Fruit fly (Drosophila melanogaster): ENCODE results near the gene tara.

Gene tara

DNA sequence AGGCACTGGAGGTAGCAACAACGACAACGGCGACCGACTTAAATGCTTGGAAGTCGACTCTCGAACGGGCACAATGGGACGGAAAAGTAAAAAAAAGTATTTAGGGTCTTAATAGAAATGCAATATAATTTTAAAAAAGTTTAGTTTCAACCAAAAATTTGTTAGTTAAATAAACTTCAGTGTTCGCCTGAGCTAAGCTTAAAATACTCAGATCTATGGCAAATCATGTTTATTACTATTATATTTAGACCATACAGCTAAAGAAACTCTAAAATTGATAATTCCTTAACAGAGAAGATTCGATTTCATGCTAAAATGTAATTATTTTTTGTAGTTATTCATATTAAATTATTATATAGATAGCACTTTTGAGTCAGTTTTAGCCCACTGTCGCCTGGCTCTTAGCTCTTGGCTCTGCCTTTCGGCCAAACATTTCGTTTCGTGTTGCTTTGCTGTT is 28.0 kb downstream of the tara start (continued):
- TF ChIP-seq ATbp (GFP tag; optimal IDR thresholded peaks at IDR 0.05) (peak; percentile 71), gce (GFP tag; IDR thresholded peaks at IDR 0.05) (no peak), grau (tag; optimal IDR thresholded peaks at IDR 0.05) (peak; percentile 87), unc-4 (GFP tag; IDR thresholded peaks at IDR 0.05; ENCODE audit: partially characterized antibody) (no peak), insv (GFP tag; optimal IDR thresholded peaks at IDR 0.05) (peak in 1 of 2 experiments; percentile 24), org-1 (GFP tag; optimal IDR thresholded peaks at IDR 0.05) (peak; percentile 74), az2 (GFP tag; optimal IDR thresholded peaks at IDR 0.05) (peak; percentile 67), bcd (GFP tag; optimal IDR thresholded peaks at IDR 0.05) (peak; percentile 83), hbn (GFP tag; IDR thresholded peaks at IDR 0.05; ENCODE audit: partially characterized antibody) (no peak), croc (GFP tag; conservative IDR thresholded peaks at IDR 0.05) (peak; percentile 63), Sry-β (GFP tag; optimal IDR thresholded peaks at IDR 0.05) (peak; percentile 18), Jarid2 (GFP tag; optimal IDR thresholded peaks at IDR 0.05) (peak; percentile 67), cato (GFP tag; optimal IDR thresholded peaks at IDR 0.05; ENCODE audit: borderline replicate concordance) (peak; percentile 54), caup (GFP tag; optimal IDR thresholded peaks at IDR 0.05; ENCODE audit: severe bottlenecking) (peak; percentile 72)

DNA sequence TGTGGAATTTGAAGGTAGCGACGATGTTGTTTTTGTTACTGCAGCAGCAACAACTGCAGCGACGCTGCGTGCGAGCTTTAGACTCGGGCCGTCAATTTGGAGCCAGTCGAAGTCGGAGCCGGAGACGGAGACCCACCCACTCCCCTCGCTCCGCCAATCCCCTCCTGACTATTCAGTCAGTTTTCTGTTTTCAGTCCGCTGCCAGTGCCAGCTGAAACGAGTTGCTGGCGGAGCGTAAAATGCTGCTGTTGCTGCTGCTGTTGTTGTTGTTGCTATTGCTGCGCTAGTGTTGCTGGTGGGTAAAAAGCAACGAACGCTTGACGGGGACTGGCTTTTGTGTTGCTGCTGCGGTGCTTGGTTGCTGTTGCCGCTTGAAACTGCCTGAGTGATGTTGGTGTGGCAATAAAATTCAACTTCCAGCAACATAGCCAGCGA is 28.5 kb downstream of the tara start:
- TF ChIP-seq ash1 (GFP tag; optimal IDR thresholded peaks at IDR 0.05) (peak; percentile 46), CG13894 (tag; optimal IDR thresholded peaks at IDR 0.05) (peak; percentile 39), tin (GFP tag; optimal IDR thresholded peaks at IDR 0.05) (no peak), chm (GFP tag; IDR thresholded peaks at IDR 0.05) (no peak), sens (GFP tag) (peak; percentile 5), CG7745 (tag; optimal IDR thresholded peaks at IDR 0.05) (no peak), CG10543 (GFP tag; optimal IDR thresholded peaks at IDR 0.05) (peak; percentile 97), peb (GFP tag; IDR thresholded peaks at IDR 0.05) (no peak), bigmax (GFP tag; optimal IDR thresholded peaks at IDR 0.05) (peak; percentile 47), trh (GFP tag; optimal IDR thresholded peaks at IDR 0.05) (no peak), Deaf1 (tag; optimal IDR thresholded peaks at IDR 0.05) (peak; percentile 57), CG5180 (GFP tag; optimal IDR thresholded peaks at IDR 0.05) (peak; percentile 90), CG8290 (GFP tag; optimal IDR thresholded peaks at IDR 0.05) (no peak), CG8290 (tag; optimal IDR thresholded peaks at IDR 0.05) (peak in 1 of 2 experiments; percentile 34), CG11504 (tag; optimal IDR thresholded peaks at IDR 0.05) (peak; percentile 99), CG3065 (GFP tag; optimal IDR thresholded peaks at IDR 0.05) (no peak), sd (tag; optimal IDR thresholded peaks at IDR 0.05) (peak; percentile 92), D (optimal IDR thresholded peaks at IDR 0.05) (peak; percentile 3), D (GFP tag; optimal IDR thresholded peaks at IDR 0.05) (no peak), abd-A (tag; optimal IDR thresholded peaks at IDR 0.05) (peak; percentile 56), CG12769 (tag; optimal IDR thresholded peaks at IDR 0.05) (peak; percentile 71)

DNA sequence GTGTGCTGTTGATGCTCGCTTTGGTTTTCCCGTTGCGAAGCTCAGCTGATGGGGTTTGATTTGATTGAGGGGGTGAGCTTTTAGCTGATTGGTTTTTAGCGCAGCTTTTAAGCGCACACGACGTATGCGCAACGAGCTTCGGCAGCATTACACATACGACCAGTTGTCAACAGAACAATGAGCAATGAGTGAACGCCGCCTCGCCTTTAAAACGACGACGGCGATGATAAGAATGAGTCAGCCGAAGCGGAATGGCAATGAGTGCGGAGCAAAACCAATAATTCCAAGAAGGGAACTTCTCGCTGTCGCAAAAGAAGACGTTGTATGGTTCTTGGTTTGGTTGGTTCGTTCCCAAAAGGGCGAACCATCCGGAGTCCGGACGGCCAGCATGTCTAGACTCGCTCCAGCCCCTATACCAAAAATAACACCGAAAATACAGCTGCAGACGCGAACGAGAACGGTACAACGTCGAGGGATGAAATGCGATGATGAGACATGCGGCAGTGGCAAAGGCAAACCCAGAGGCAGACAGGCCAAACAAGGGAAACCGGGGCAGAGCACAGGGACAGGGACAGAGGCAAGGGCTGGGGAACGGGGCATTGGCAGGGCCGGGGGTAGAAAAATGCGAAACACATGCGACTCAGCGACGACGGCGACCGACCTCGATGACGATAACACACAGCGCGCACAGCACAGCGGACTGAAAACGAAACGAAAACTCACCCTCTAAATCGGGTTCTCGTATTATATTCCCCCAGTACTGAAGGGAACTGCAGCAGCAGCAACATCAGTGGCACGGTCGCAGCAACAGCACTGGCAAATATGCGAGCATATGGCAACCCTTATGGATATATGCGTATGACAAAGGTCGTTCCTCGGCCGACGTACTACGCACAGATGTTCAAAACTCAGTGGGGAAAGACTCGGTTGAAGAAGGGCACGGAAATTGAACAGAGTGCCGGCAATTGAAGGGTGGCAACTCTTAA is 29.5 kb downstream of the tara start:
- TF ChIP-seq CG7786 (GFP tag; optimal IDR thresholded peaks at IDR 0.05) (peak; percentile 9), CG14710 (tag; optimal IDR thresholded peaks at IDR 0.05) (peak; percentile 24), D (optimal IDR thresholded peaks at IDR 0.05) (peak; percentile 68), D (GFP tag; optimal IDR thresholded peaks at IDR 0.05) (no peak), ewg (GFP tag; optimal IDR thresholded peaks at IDR 0.05) (peak; percentile 25), jumu (GFP tag; optimal IDR thresholded peaks at IDR 0.05) (no peak), oc (tag; optimal IDR thresholded peaks at IDR 0.05) (peak; percentile 9), tx (GFP tag; optimal IDR thresholded peaks at IDR 0.05) (no peak), pros (GFP tag; optimal IDR thresholded peaks at IDR 0.05) (peak; percentile 99), CG1603 (tag; optimal IDR thresholded peaks at IDR 0.05) (peak; percentile 14), Dad (GFP tag; optimal IDR thresholded peaks at IDR 0.05) (peak; percentile 20), Fer1 (GFP tag; optimal IDR thresholded peaks at IDR 0.05) (peak; percentile 57), Deaf1 (tag; optimal IDR thresholded peaks at IDR 0.05) (peak; percentile 89), Sin3A (optimal IDR thresholded peaks at IDR 0.05) (no peak), wek (GFP tag; optimal IDR thresholded peaks at IDR 0.05) (peak; percentile 18)
